Fruit fly (Drosophila melanogaster): ENCODE data around the gene CG15211.

The CG15211 gene

DNA sequence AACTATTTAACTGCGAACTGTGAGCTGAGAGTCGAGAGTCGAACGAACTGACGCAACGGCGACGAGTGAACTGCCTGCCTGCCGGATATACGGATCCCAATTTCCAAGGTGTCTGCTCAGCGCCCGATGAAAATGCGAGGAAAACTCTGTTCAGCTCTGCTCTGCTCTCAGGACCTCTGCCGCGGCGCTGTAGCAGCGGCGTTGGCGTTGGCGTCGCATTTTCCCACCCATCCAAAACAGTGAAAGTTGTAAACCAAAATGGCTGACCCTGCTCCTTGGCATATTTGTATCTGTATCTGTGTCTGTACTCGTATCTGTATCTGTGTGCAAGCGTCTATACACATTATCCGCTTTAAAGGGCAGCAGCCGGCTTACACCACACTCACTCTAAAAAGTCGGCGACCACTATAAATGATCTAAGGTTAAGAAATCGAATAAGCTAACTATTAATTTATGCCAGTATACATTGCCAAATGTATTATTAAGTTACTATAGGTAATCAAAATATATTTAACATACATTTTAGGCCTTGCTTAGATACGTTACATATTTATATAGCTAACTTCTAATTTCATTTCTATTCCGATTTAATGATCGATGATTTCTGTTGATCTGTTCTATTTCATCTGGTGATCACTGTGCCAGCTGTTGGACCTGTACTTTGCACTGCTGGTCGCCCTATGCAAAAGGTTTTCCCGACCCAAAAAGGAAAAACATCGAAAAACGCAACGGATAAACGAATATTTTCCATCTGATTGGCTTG, 50.5 kb downstream of the CG15211 start (continued):
- TF ChIP-seq CG9817 (tag; optimal IDR thresholded peaks at IDR 0.05) (peak; percentile 36), tap (tag; optimal IDR thresholded peaks at IDR 0.05) (peak; percentile 68), prd (optimal IDR thresholded peaks at IDR 0.05) (no peak), prd (GFP tag; IDR thresholded peaks at IDR 0.05) (peak; percentile 82), HmgD (GFP tag; optimal IDR thresholded peaks at IDR 0.05) (no peak), Dip3 (GFP tag; optimal IDR thresholded peaks at IDR 0.05) (no peak), Fer2 (tag; optimal IDR thresholded peaks at IDR 0.05) (peak; percentile 33), CG10979 (tag; optimal IDR thresholded peaks at IDR 0.05) (peak; percentile 89), CG18619 (GFP tag; optimal IDR thresholded peaks at IDR 0.05) (peak; percentile 54), CG1602 (GFP tag; optimal IDR thresholded peaks at IDR 0.05) (peak; percentile 51), Xrp1 (GFP tag; IDR thresholded peaks at IDR 0.05) (peak; percentile 78), CG8924 (tag; optimal IDR thresholded peaks at IDR 0.05) (peak; percentile 91), nom (GFP tag; optimal IDR thresholded peaks at IDR 0.05) (no peak), CG11695 (GFP tag; IDR thresholded peaks at IDR 0.05) (peak; percentile 53; the same call in 1 of the 3 replicates), Sox102F (GFP tag; optimal IDR thresholded peaks at IDR 0.05) (peak; percentile 68), al (GFP tag; IDR thresholded peaks at IDR 0.05) (no peak), pnt (GFP tag; optimal IDR thresholded peaks at IDR 0.05) (no peak), CG15479 (GFP tag; optimal IDR thresholded peaks at IDR 0.05) (peak; percentile 48), CG32767 (GFP tag; IDR thresholded peaks at IDR 0.05) (0 out of 2 replicates have a peak, but pooled peaks have one; percentile 52), CG30431 (GFP tag; optimal IDR thresholded peaks at IDR 0.05) (peak; percentile 57), CG6854 (GFP tag; optimal IDR thresholded peaks at IDR 0.05) (peak; percentile 61), MESR4 (GFP tag; optimal IDR thresholded peaks at IDR 0.05) (no peak), bigmax (GFP tag; optimal IDR thresholded peaks at IDR 0.05) (no peak), CG13775 (GFP tag; optimal IDR thresholded peaks at IDR 0.05) (peak; percentile 78), Ada2b (GFP tag; IDR thresholded peaks at IDR 0.05) (0 out of 2 replicates have a peak, but pooled peaks have one; percentile 37), jing (GFP tag; optimal IDR thresholded peaks at IDR 0.05) (peak; percentile 32), seq (GFP tag; IDR thresholded peaks at IDR 0.05) (no peak), ap (GFP tag; IDR thresholded peaks at IDR 0.05) (peak; percentile 41; the same call in 1 of the 2 replicates), cad (GFP tag; optimal IDR thresholded peaks at IDR 0.05) (no peak), CG15696 (tag; optimal IDR thresholded peaks at IDR 0.05) (peak; percentile 96), CG1529 (GFP tag; optimal IDR thresholded peaks at IDR 0.05) (peak; percentile 60), tx (GFP tag; optimal IDR thresholded peaks at IDR 0.05) (peak; percentile 15), CG4424 (GFP tag; optimal IDR thresholded peaks at IDR 0.05) (peak; percentile 49), CG32772 (GFP tag; IDR thresholded peaks at IDR 0.05) (peak; percentile 28; the same call in 1 of the 2 replicates), nmo (GFP tag; optimal IDR thresholded peaks at IDR 0.05) (peak; percentile 83), tio (GFP tag; optimal IDR thresholded peaks at IDR 0.05) (peak; percentile 47), yki (optimal IDR thresholded peaks at IDR 0.05) (no peak), cwo (GFP tag; optimal IDR thresholded peaks at IDR 0.05) (peak; percentile 47), slbo (GFP tag; IDR thresholded peaks at IDR 0.05) (peak; percentile 58), hkb (optimal IDR thresholded peaks at IDR 0.05) (no peak), hkb (GFP tag; IDR thresholded peaks at IDR 0.05) (peak; percentile 62), CG8388 (GFP tag; optimal IDR thresholded peaks at IDR 0.05) (peak; percentile 100), emc (GFP tag; optimal IDR thresholded peaks at IDR 0.05) (no peak), Hsf (GFP tag; optimal IDR thresholded peaks at IDR 0.05) (peak; percentile 66), CG17361 (GFP tag; IDR thresholded peaks at IDR 0.05) (peak; percentile 86), CG30403 (GFP tag; optimal IDR thresholded peaks at IDR 0.05) (peak; percentile 56), CG4820 (GFP tag; optimal IDR thresholded peaks at IDR 0.05) (peak; percentile 55), lab (GFP tag; optimal IDR thresholded peaks at IDR 0.05) (peak; percentile 71), gfzf (GFP tag; optimal IDR thresholded peaks at IDR 0.05) (no peak), HLH4C (GFP tag; IDR thresholded peaks at IDR 0.05; ENCODE audit: partially characterized antibody) (no peak)
